Worm (Caenorhabditis elegans) whole organism, late embryonic: ENCODE results near the gene trcs-1.

ENCODE experiments used
- F13H6.1 ChIP-seq: sonication (generic microtip); optimal IDR thresholded peaks from 2 replicates; lab custom pipeline; 2016; ENCODE audit warnings: missing genetic modification characterization, missing compliant biosample characterization
- K02D7.2 ChIP-seq: sonication (generic microtip); optimal IDR thresholded peaks from 2 replicates; lab custom pipeline; 2017; ENCODE audit warnings: mild to moderate bottlenecking, missing genetic modification characterization, missing compliant biosample characterization
- K09A11.1 ChIP-seq: sonication (generic microtip); optimal IDR thresholded peaks from 2 replicates; lab custom pipeline; 2017; ENCODE audit warnings: antibody characterized with exemption, mild to moderate bottlenecking, missing genetic modification characterization, missing compliant biosample characterization; ENCODE audit not compliant: insufficient read depth
- Y22D7AL.16 ChIP-seq: sonication (generic microtip); optimal IDR thresholded peaks from 2 replicates; lab custom pipeline; 2016; ENCODE audit warnings: missing genetic modification characterization, missing compliant biosample characterization
- ama-1 ChIP-seq: fragments of 150-350 bp; optimal IDR thresholded peaks from 2 replicates; lab custom pipeline; 2014
- ceh-14 ChIP-seq: sonication (generic microtip); optimal IDR thresholded peaks from 2 replicates; lab custom pipeline; 2016; ENCODE audit warnings: missing genotype, missing genetic modification characterization, missing compliant biosample characterization
- ceh-18 ChIP-seq: sonication (generic microtip); optimal IDR thresholded peaks from 2 replicates; lab custom pipeline; 2016; ENCODE audit warnings: missing genetic modification characterization, missing compliant biosample characterization
- ceh-24 ChIP-seq: sonication (generic microtip); optimal IDR thresholded peaks from 2 replicates; lab custom pipeline; 2016; ENCODE audit warnings: mild to moderate bottlenecking, missing genetic modification characterization, missing compliant biosample characterization
- ceh-30 ChIP-seq: fragments of 150-350 bp; optimal IDR thresholded peaks from 2 replicates; lab custom pipeline; 2014; ENCODE audit warnings: missing biosample characterization, missing genetic modification characterization
- ceh-48 ChIP-seq: sonication (generic microtip); optimal IDR thresholded peaks from 2 replicates; lab custom pipeline; 2016; ENCODE audit warnings: missing genetic modification characterization, inconsistent platforms, missing compliant biosample characterization
- dmd-4 ChIP-seq: sonication (generic microtip); optimal IDR thresholded peaks from 2 replicates; lab custom pipeline; 2016; ENCODE audit warnings: borderline replicate concordance, missing genetic modification characterization, missing compliant biosample characterization
- elt-2 ChIP-seq: sonication (generic microtip); optimal IDR thresholded peaks from 2 replicates; lab custom pipeline; 2016; ENCODE audit warnings: missing genetic modification reagents, missing genetic modification characterization, missing compliant biosample characterization
- elt-4 ChIP-seq: sonication (generic microtip); optimal IDR thresholded peaks from 2 replicates; lab custom pipeline; 2016; ENCODE audit warnings: missing genetic modification characterization, missing compliant biosample characterization
- eyg-1 ChIP-seq: sonication (generic microtip); optimal IDR thresholded peaks from 2 replicates; lab custom pipeline; 2016; ENCODE audit warnings: missing genotype, missing genetic modification characterization, missing compliant biosample characterization
- fax-1 ChIP-seq: sonication (generic microtip); optimal IDR thresholded peaks from 2 replicates; lab custom pipeline; 2016; ENCODE audit warnings: missing genotype, missing genetic modification characterization, missing compliant biosample characterization
- fkh-10 ChIP-seq: fragments of 150-350 bp; optimal IDR thresholded peaks from 2 replicates; lab custom pipeline; 2014; ENCODE audit warnings: missing biosample characterization, missing genetic modification reagents, missing genetic modification characterization
- hlh-13 ChIP-seq: fragments of 200-800 bp; sonication (Bioruptor generic); optimal IDR thresholded peaks from 2 replicates; lab custom pipeline; 2018; ENCODE audit warnings: mild to moderate bottlenecking, missing genetic modification characterization, missing compliant biosample characterization
- hlh-6 ChIP-seq: sonication (generic microtip); optimal IDR thresholded peaks from 2 replicates; lab custom pipeline; 2016; ENCODE audit warnings: missing genotype, missing genetic modification characterization, missing compliant biosample characterization
- hlh-8 ChIP-seq: sonication (generic microtip); optimal IDR thresholded peaks from 2 replicates; lab custom pipeline; 2016; ENCODE audit warnings: missing genotype, missing genetic modification characterization, missing compliant biosample characterization
- lin-11 ChIP-seq: fragments of 200-800 bp; sonication (Bioruptor generic); optimal IDR thresholded peaks from 2 replicates; lab custom pipeline; 2018; ENCODE audit warnings: mild to moderate bottlenecking, missing genetic modification characterization, missing compliant biosample characterization
- madf-2 ChIP-seq: sonication (generic microtip); optimal IDR thresholded peaks from 2 replicates; lab custom pipeline; 2017; ENCODE audit warnings: missing genetic modification characterization, missing compliant biosample characterization
- mec-3 ChIP-seq: sonication (generic microtip); optimal IDR thresholded peaks from 2 replicates; lab custom pipeline; 2016; ENCODE audit warnings: borderline replicate concordance, missing genetic modification characterization, missing compliant biosample characterization
- nhr-232 ChIP-seq: sonication (generic microtip); optimal IDR thresholded peaks from 2 replicates; lab custom pipeline; 2016; ENCODE audit warnings: missing genetic modification characterization, missing compliant biosample characterization
- npax-4 ChIP-seq: sonication (generic microtip); optimal IDR thresholded peaks from 2 replicates; lab custom pipeline; 2016; ENCODE audit warnings: missing genetic modification characterization, missing compliant biosample characterization
- odd-2 ChIP-seq: sonication (generic microtip); optimal IDR thresholded peaks from 2 replicates; lab custom pipeline; 2017; ENCODE audit warnings: antibody characterized with exemption, mild to moderate bottlenecking, missing genetic modification characterization, missing compliant biosample characterization
- pag-3 ChIP-seq: sonication (generic microtip); optimal IDR thresholded peaks from 2 replicates; lab custom pipeline; 2016; ENCODE audit warnings: missing compliant biosample characterization, missing genetic modification characterization, borderline replicate concordance
- pat-9 ChIP-seq: fragments of 200-800 bp; sonication (Bioruptor generic); optimal IDR thresholded peaks from 2 replicates; lab custom pipeline; 2018; ENCODE audit warnings: mild to moderate bottlenecking, missing genetic modification characterization, moderate library complexity, missing compliant biosample characterization
- pax-1 ChIP-seq: fragments of 150-350 bp; optimal IDR thresholded peaks from 2 replicates; lab custom pipeline; 2014; ENCODE audit warnings: missing biosample characterization, missing genetic modification characterization
- pha-4 ChIP-seq: fragments of 150-350 bp; optimal IDR thresholded peaks from 2 replicates; lab custom pipeline; 2018; ENCODE audit warnings: missing biosample characterization, missing genetic modification reagents, missing genetic modification characterization
- rnt-1 ChIP-seq: sonication (generic microtip); optimal IDR thresholded peaks from 2 replicates; lab custom pipeline; 2016; ENCODE audit warnings: missing genetic modification characterization, missing compliant biosample characterization
- sox-2 ChIP-seq: fragments of 200-800 bp; sonication (Bioruptor generic); IDR thresholded peaks from 2 replicates; pipeline ENCODE4 v1.3.6; 2022; ENCODE audit warnings: missing genetic modification reagents, missing genetic modification characterization, missing compliant biosample characterization
- syd-9 ChIP-seq: sonication (generic microtip); optimal IDR thresholded peaks from 2 replicates; lab custom pipeline; 2016; ENCODE audit warnings: mild to moderate bottlenecking, missing genetic modification characterization, moderate library complexity, missing compliant biosample characterization
- ttx-3 ChIP-seq: sonication (generic microtip); optimal IDR thresholded peaks from 2 replicates; lab custom pipeline; 2016; ENCODE audit warnings: missing genetic modification reagents, missing genetic modification characterization, missing compliant biosample characterization
- unc-42 ChIP-seq: sonication (generic microtip); optimal IDR thresholded peaks from 2 replicates; lab custom pipeline; 2016; ENCODE audit warnings: missing genotype, missing genetic modification characterization, missing compliant biosample characterization
- ztf-16 ChIP-seq: sonication (generic microtip); optimal IDR thresholded peaks from 2 replicates; lab custom pipeline; 2017; ENCODE audit warnings: missing genetic modification characterization, missing compliant biosample characterization

trcs-1 gene

DNA sequence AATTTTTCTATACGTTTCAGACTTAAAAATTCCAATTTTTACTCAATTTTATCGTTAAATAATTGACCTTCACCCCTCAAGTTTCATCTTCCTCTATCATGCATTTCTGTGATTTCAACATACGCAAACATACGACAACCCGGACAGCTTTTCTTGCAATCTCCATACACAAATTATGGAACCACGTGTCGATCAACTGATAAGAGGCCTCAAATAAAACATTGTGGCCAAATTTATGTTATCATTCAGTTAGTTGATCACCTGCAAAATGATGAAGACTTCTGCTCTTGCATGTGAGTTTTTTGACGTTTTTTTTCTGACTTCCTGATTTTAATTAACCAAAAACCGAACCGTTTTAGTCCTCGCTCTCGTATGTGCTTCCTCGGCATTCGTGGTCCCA lies 4.8 kb upstream of the trcs-1 start, which contains the start of gene spp-18:
Gene spp-18, plus strand, starts transcription at position 257 of the 400 bp plus-strand sequence.
- TF ChIP-seq elt-2 (tag; lab: Kevin White, UChicago) (peak; percentile 27), ceh-24 (tag; lab: Kevin White, UChicago) (no peak), mec-3 (tag; lab: Kevin White, UChicago) (no peak), ceh-30 (tag; lab: Kevin White, UChicago) (no peak), ceh-18 (tag; lab: Kevin White, UChicago) (no peak)

DNA sequence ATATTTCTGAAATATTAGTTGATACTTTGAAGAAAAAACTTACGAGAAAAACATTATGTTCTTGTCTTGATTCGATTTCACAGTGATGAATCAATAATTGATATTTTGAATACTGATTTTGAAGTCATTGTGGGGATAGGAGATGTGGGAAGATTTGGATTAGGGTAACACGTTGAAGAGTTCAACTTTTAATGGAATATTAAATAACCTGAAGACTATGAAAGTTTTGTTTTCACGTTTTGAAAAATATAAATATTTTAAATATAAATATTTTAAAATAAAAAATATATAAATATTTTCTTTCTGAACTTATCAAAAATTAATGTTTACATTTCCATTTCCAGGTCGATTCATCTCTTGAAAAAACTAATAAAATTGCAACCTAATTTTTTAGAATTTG lies 3.8 kb upstream of the trcs-1 start, which contains the start of gene pei-1:
Gene pei-1, minus strand, starts transcription at position 101 of the 400 bp plus-strand sequence.
- TF ChIP-seq rnt-1 (tag; lab: Kevin White, UChicago), result no peak
- TF ChIP-seq, all 69 proteins: peak for 0

DNA sequence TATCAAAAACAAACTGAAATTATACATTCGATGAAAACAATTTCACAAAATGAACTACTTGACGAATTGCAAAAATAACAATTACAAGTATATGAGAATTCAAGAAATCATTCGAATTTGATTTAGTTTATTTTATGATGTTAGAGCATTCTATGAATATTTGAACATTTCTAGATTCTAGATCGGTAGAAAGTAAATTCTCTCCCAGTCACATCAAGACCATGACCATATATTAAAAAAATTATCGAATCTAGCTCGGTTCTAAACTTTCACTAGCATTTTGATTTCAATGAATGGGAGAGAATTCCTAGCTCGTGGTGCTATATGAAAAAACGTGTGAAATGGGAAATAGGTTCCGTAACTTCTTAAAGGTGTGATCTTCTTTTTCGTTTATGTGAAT lies 4.3 kb downstream of the trcs-1 start:
- TF ChIP-seq fkh-10 (GFP tag; lab: Kevin White, UChicago) (no peak), ceh-14 (no peak), odd-2 (tag; lab: Kevin White, UChicago) (no peak), pat-9 (tag; lab: Kevin White, UChicago) (no peak), nhr-232 (tag; lab: Kevin White, UChicago) (no peak), fax-1 (tag; lab: Kevin White, UChicago) (no peak), ceh-48 (tag; lab: Kevin White, UChicago) (no peak), ceh-24 (tag; lab: Kevin White, UChicago) (no peak), F13H6.1 (tag; lab: Kevin White, UChicago) (no peak), dmd-4 (no peak), lin-11 (tag; lab: Kevin White, UChicago) (no peak), sox-2 (GFP tag; lab: Robert Waterston, UW) (no peak), unc-42 (tag; lab: Kevin White, UChicago) (no peak)

DNA sequence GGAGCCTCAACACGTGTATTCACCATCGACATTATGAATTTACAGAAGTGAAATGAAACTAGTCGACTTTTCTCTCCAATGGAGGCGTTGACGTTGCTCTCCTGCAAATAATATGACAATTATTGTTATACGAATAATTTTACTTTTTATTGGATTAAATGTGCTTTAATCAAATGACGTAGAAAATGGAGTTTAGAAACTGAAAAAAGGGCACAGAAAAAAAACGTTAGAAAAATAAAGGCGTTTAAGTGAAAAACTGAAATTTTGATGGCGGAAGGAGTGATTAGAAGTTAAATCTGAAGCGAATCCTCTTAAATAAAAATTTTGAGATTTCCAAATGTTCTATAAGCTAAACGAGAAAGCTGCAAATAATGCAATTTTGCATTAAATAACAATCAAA lies 8.6 kb downstream of the trcs-1 start, which contains the start of gene npr-2:
Gene npr-2, minus strand, starts transcription at position 101 of the 400 bp plus-strand sequence.
- TF ChIP-seq K09A11.1 (no peak), rnt-1 (tag; lab: Kevin White, UChicago) (no peak), npax-4 (tag; lab: Kevin White, UChicago) (no peak), hlh-8 (no peak), Y22D7AL.16 (tag; lab: Kevin White, UChicago) (no peak), K02D7.2 (tag; lab: Kevin White, UChicago) (no peak), ceh-48 (tag; lab: Kevin White, UChicago) (no peak), fkh-10 (GFP tag; lab: Kevin White, UChicago) (no peak), ceh-30 (tag; lab: Kevin White, UChicago) (no peak), eyg-1 (no peak), pha-4 (tag; lab: Kevin White, UChicago) (no peak), hlh-13 (no peak)

DNA sequence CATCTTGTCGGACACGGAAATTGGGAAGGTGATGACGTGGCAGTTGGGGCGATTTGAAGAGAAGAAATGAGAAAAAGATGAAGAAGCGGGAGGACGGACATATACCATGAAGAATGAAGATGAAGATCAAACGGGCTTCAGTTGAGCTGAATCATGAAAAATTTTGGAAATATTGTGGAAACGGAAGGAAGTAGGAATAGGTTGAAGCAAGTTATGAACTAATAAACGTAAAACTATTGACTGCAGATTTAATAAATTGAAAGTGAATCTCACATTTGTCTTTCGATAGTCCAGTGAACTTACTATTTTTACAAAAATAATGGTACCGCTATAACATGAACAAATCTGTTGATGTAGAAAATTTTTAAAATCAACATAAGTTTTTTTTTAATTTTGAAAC lies 22.1 kb downstream of the trcs-1 start, which contains the start of gene lron-14:
Gene lron-14, minus strand, starts transcription at position 101 of the 400 bp plus-strand sequence.
- TF ChIP-seq syd-9 (tag; lab: Kevin White, UChicago) (no peak), K02D7.2 (tag; lab: Kevin White, UChicago) (no peak), hlh-6 (no peak), hlh-13 (no peak), ama-1 (lab: Kevin White, UChicago) (no peak), ztf-16 (tag; lab: Kevin White, UChicago) (no peak)

DNA sequence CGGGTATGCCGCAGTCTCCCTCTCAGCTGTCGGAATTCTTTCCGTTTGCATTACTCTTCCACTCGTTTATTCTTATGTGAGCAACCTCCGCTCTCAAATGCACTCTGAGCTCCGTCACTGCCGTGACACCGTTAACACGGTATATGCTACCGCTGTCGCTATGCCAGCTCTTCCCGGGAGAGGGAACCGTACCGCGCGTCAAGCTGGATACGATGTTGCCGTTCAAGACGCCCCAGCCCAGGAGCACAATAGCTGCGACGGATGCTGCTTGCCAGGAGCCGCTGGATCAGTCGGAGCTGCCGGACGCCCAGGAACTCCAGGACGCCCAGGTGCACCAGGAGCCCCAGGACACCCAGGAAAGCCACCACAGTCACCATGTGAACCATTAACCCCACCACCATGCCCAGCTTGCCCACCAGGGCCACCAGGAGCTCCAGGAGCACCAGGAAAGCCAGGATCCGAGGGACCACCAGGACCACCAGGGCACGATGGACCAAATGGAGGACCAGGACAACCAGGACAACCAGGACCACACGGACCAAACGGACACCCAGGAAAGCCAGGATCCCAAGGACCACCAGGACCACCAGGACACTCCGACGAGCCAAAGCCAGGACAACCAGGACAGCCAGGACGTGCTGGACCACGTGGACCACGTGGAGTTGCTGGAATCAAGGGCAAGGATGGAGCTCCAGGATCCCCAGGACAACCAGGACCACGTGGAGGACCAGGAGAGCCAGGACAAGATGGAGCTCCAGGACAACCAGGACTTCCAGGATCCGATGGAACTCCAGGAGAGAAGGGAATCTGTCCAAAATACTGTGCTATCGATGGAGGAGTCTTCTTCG lies 24.9 kb downstream of the trcs-1 start:
- TF ChIP-seq ttx-3 (tag; lab: Kevin White, UChicago) (no peak), unc-42 (tag; lab: Kevin White, UChicago) (no peak), hlh-8 (no peak), elt-4 (tag; lab: Kevin White, UChicago) (peak; percentile 95), elt-2 (tag; lab: Kevin White, UChicago) (no peak), madf-2 (no peak), dmd-4 (peak; percentile 47), pax-1 (tag; lab: Kevin White, UChicago) (no peak), pag-3 (tag; lab: Kevin White, UChicago) (no peak)
